Worm (Caenorhabditis elegans): Measurements from ENCODE around the gene M04C3.2.

DNA sequence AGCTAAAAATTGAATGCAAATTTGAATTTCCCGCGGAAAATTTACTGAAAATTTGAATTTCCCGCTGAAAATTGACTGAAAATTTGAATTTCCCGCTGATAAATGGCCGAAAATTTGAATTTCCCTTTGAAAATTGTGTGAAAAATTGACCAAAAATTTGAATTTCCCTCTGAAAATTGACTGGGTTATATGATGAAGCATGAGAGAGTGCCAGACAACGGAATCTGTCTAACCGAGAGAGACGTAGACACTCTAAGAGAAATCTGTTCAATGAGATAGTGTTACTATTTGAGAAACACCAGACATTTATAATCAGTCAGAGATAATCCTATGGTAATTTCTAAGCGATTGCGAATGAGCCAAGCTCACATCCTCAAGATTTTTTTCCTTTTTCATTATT lies 28.6 kb upstream of the M04C3.2 start:
- TF ChIP-seq him-1 (tag; optimal IDR thresholded peaks at IDR 0.05) (no peak), dao-5 (tag; optimal IDR thresholded peaks at IDR 0.05) (no peak), W03F9.2 (tag; optimal IDR thresholded peaks at IDR 0.05) (no peak)
